Fruit fly (Drosophila melanogaster) whole organism, prepupa: Measurements from ENCODE around the gene CG15461.

Experiments
- Blimp-1 ChIP-seq: fragments of 200-800 bp; sonication (Bioruptor generic); optimal IDR thresholded peaks from 3 replicates; lab custom pipeline; 2017; ENCODE audit warnings: missing biosample characterization, missing genetic modification characterization, mild to moderate bottlenecking, moderate library complexity, missing genetic modification reagents
- CG10631 ChIP-seq: fragments of 200-800 bp; sonication (Bioruptor generic); optimal IDR thresholded peaks from 2 replicates; lab custom pipeline; 2016; ENCODE audit warnings: missing biosample characterization, missing genetic modification characterization
- CG10669 ChIP-seq: fragments of 200-800 bp; sonication (Bioruptor generic); optimal IDR thresholded peaks from 3 replicates; lab custom pipeline; 2018; ENCODE audit warnings: missing biosample characterization, mild to moderate bottlenecking, missing genetic modification characterization, moderate library complexity
- CG11294 ChIP-seq: fragments of 200-800 bp; sonication (Bioruptor generic); IDR thresholded peaks from 2 replicates; pipeline ENCODE4 v1.3.6; 2022; ENCODE audit warnings: missing biosample characterization, missing genetic modification characterization
- CG11762 ChIP-seq: fragments of 200-800 bp; sonication (Bioruptor generic); optimal IDR thresholded peaks from 3 replicates; lab custom pipeline; 2016; ENCODE audit warnings: missing biosample characterization, missing genetic modification characterization; ENCODE audit not compliant: insufficient read depth
- CG11902 ChIP-seq: fragments of 200-800 bp; sonication (Bioruptor generic); optimal IDR thresholded peaks from 3 replicates; lab custom pipeline; 2016; ENCODE audit warnings: missing biosample characterization, missing genetic modification characterization
- CG15336 ChIP-seq: fragments of 200-800 bp; sonication (Bioruptor generic); IDR thresholded peaks from 2 replicates; pipeline ENCODE4 v1.3.6; 2022; ENCODE audit warnings: missing biosample characterization, missing genetic modification characterization
- CG1621 ChIP-seq: fragments of 200-800 bp; sonication (Bioruptor generic); optimal IDR thresholded peaks from 3 replicates; lab custom pipeline; 2018; ENCODE audit warnings: missing biosample characterization, mild to moderate bottlenecking, missing genetic modification characterization
- CG16779 ChIP-seq: fragments of 200-800 bp; sonication (Bioruptor generic); optimal IDR thresholded peaks from 3 replicates; lab custom pipeline; 2017; ENCODE audit warnings: missing biosample characterization, mild to moderate bottlenecking, missing genetic modification characterization
- CG3032 ChIP-seq: fragments of 200-800 bp; optimal IDR thresholded peaks from 2 replicates; lab custom pipeline; 2019; ENCODE audit warnings: missing biosample characterization, mild to moderate bottlenecking, missing genetic modification characterization, moderate library complexity
- CG3919 ChIP-seq: fragments of 200-800 bp; sonication (Bioruptor generic); optimal IDR thresholded peaks from 3 replicates; lab custom pipeline; 2016; ENCODE audit warnings: missing biosample characterization, missing genetic modification characterization
- CG6163 ChIP-seq: fragments of 200-800 bp; sonication (Bioruptor generic); IDR thresholded peaks from 3 replicates; pipeline ENCODE4 v1.3.6; 2022; ENCODE audit warnings: missing biosample characterization, missing genetic modification characterization
- CG6276 ChIP-seq: fragments of 200-800 bp; sonication (Bioruptor generic); optimal IDR thresholded peaks from 2 replicates; lab custom pipeline; 2017; ENCODE audit warnings: missing biosample characterization, mild to moderate bottlenecking, missing genetic modification characterization
- CG6792 ChIP-seq: fragments of 200-800 bp; sonication (Bioruptor generic); optimal IDR thresholded peaks from 3 replicates; lab custom pipeline; 2016; ENCODE audit warnings: missing biosample characterization, missing genetic modification characterization
- CG6808 ChIP-seq: fragments of 200-800 bp; sonication (Bioruptor generic); optimal IDR thresholded peaks from 3 replicates; lab custom pipeline; 2017; ENCODE audit warnings: missing biosample characterization, missing genetic modification characterization, mild to moderate bottlenecking, moderate library complexity, missing genetic modification reagents
- CG6854 ChIP-seq: fragments of 200-800 bp; sonication (Bioruptor generic); optimal IDR thresholded peaks from 2 replicates; lab custom pipeline; 2017; ENCODE audit warnings: missing biosample characterization, mild to moderate bottlenecking, missing genetic modification characterization
- CG7368 ChIP-seq: fragments of 200-800 bp; sonication (Bioruptor generic); optimal IDR thresholded peaks from 3 replicates; lab custom pipeline; 2016; ENCODE audit warnings: missing biosample characterization, missing genetic modification characterization
- CG8319 ChIP-seq: fragments of 200-800 bp; sonication (Bioruptor generic); optimal IDR thresholded peaks from 3 replicates; lab custom pipeline; 2016; ENCODE audit warnings: missing biosample characterization, missing genetic modification characterization
- CG8632 ChIP-seq: fragments of 200-800 bp; sonication (Bioruptor generic); optimal IDR thresholded peaks from 3 replicates; lab custom pipeline; 2016; ENCODE audit warnings: missing biosample characterization, missing genetic modification characterization
- CG9139 ChIP-seq: fragments of 200-800 bp; sonication (Bioruptor generic); optimal IDR thresholded peaks from 3 replicates; lab custom pipeline; 2017; ENCODE audit warnings: missing biosample characterization, mild to moderate bottlenecking, missing genetic modification characterization
- Eip75B ChIP-seq: fragments of 200-800 bp; sonication (Bioruptor generic); optimal IDR thresholded peaks from 3 replicates; lab custom pipeline; 2016; ENCODE audit warnings: missing biosample characterization, missing genetic modification characterization
- Eip78C ChIP-seq: fragments of 200-800 bp; sonication (Bioruptor generic); peaks from one replicate; lab custom pipeline; 2016; ENCODE audit warnings: missing biosample characterization, missing genetic modification characterization
- Eip93F ChIP-seq: fragments of 200-800 bp; sonication (Bioruptor generic); optimal IDR thresholded peaks from 2 replicates; lab custom pipeline; 2016; ENCODE audit warnings: missing biosample characterization, mild to moderate bottlenecking, missing genetic modification characterization
- Ets21C ChIP-seq: fragments of 200-800 bp; sonication (Bioruptor generic); optimal IDR thresholded peaks from 3 replicates; lab custom pipeline; 2016; ENCODE audit warnings: missing biosample characterization, missing genetic modification characterization
- Ets96B ChIP-seq: fragments of 200-800 bp; optimal IDR thresholded peaks from 2 replicates; lab custom pipeline; 2019; ENCODE audit warnings: missing biosample characterization, mild to moderate bottlenecking, missing genetic modification characterization, moderate library complexity
- Gug ChIP-seq: fragments of 200-800 bp; sonication (Bioruptor generic); IDR thresholded peaks from 2 replicates; pipeline ENCODE4 v1.3.6; 2022; ENCODE audit warnings: missing biosample characterization, missing genetic modification characterization
- Hr38 ChIP-seq: sonication (Bioruptor generic); optimal IDR thresholded peaks from 2 replicates; lab custom pipeline; 2016; ENCODE audit warnings: missing biosample characterization, missing genetic modification characterization
- Hr39 ChIP-seq: fragments of 200-800 bp; sonication (Bioruptor generic); optimal IDR thresholded peaks from 2 replicates; lab custom pipeline; 2016; ENCODE audit warnings: missing biosample characterization, missing genetic modification characterization
- Hr4 ChIP-seq: fragments of 200-800 bp; sonication (Bioruptor generic); optimal IDR thresholded peaks from 3 replicates; lab custom pipeline; 2016; ENCODE audit warnings: missing biosample characterization, missing genetic modification characterization
- Lpt ChIP-seq: fragments of 200-800 bp; sonication (Bioruptor generic); optimal IDR thresholded peaks from 3 replicates; lab custom pipeline; 2016; ENCODE audit warnings: missing biosample characterization, missing genetic modification characterization
- OdsH ChIP-seq: fragments of 200-800 bp; sonication (Bioruptor generic); optimal IDR thresholded peaks from 3 replicates; lab custom pipeline; 2016; ENCODE audit warnings: missing biosample characterization, missing genetic modification characterization
- Sox15 ChIP-seq: fragments of 200-800 bp; sonication (Bioruptor generic); optimal IDR thresholded peaks from 3 replicates; lab custom pipeline; 2016; ENCODE audit warnings: missing biosample characterization, missing genetic modification characterization
- achi ChIP-seq: fragments of 200-800 bp; sonication (Bioruptor generic); optimal IDR thresholded peaks from 3 replicates; lab custom pipeline; 2016; ENCODE audit warnings: missing biosample characterization, missing genetic modification characterization
- acj6 ChIP-seq: fragments of 200-800 bp; sonication (Bioruptor generic); optimal IDR thresholded peaks from 3 replicates; lab custom pipeline; 2016; ENCODE audit warnings: missing biosample characterization, missing genetic modification characterization
- cyc ChIP-seq: fragments of 200-800 bp; sonication (Bioruptor generic); optimal IDR thresholded peaks from 3 replicates; lab custom pipeline; 2016; ENCODE audit warnings: missing biosample characterization, missing genetic modification characterization
- dac ChIP-seq: fragments of 200-800 bp; sonication (Bioruptor generic); optimal IDR thresholded peaks from 2 replicates; lab custom pipeline; 2017; ENCODE audit warnings: missing biosample characterization, mild to moderate bottlenecking, missing genetic modification characterization
- eg ChIP-seq: fragments of 200-800 bp; sonication (Bioruptor generic); IDR thresholded peaks from 3 replicates; pipeline ENCODE4 v1.3.6; 2022; ENCODE audit warnings: missing biosample characterization, missing genetic modification characterization
- fd85E ChIP-seq: fragments of 200-800 bp; sonication (Bioruptor generic); optimal IDR thresholded peaks from 3 replicates; lab custom pipeline; 2016; ENCODE audit warnings: missing biosample characterization, missing genetic modification characterization
- fkh ChIP-seq: fragments of 200-800 bp; sonication (Bioruptor generic); optimal IDR thresholded peaks from 3 replicates; lab custom pipeline; 2017; ENCODE audit warnings: missing biosample characterization, mild to moderate bottlenecking, missing genetic modification characterization, moderate library complexity
- net ChIP-seq: fragments of 200-800 bp; sonication (Bioruptor generic); optimal IDR thresholded peaks from 3 replicates; lab custom pipeline; 2016; ENCODE audit warnings: missing biosample characterization, missing genetic modification characterization
- pdm3 ChIP-seq: fragments of 200-800 bp; sonication (Bioruptor generic); optimal IDR thresholded peaks from 3 replicates; lab custom pipeline; 2016; ENCODE audit warnings: missing biosample characterization, missing genetic modification characterization
- salr ChIP-seq, 2 experiments: fragments of 200-800 bp; sonication (Bioruptor generic); optimal IDR thresholded peaks; 3 replicates each; lab custom pipeline; 2016 to 2018; ENCODE audit warnings: missing biosample characterization in 2 of 2, missing genetic modification characterization in 2 of 2, mild to moderate bottlenecking in 1 of 2
- spab ChIP-seq: fragments of 200-800 bp; sonication (Bioruptor generic); optimal IDR thresholded peaks from 2 replicates; lab custom pipeline; 2017; ENCODE audit warnings: missing biosample characterization, mild to moderate bottlenecking, missing genetic modification characterization, missing genetic modification reagents
- ss ChIP-seq, 2 experiments: fragments of 200-800 bp; sonication (Bioruptor generic); optimal IDR thresholded peaks; 2 replicates in 1 of 2; 3 replicates in 1 of 2; lab custom pipeline; 2017 to 2018; ENCODE audit warnings: mild to moderate bottlenecking in 2 of 2, missing biosample characterization in 2 of 2, missing genetic modification characterization in 2 of 2, moderate library complexity in 1 of 2
- svp ChIP-seq: fragments of 200-800 bp; sonication (Bioruptor generic); peaks from one replicate; lab custom pipeline; 2016; ENCODE audit warnings: missing biosample characterization, missing genetic modification characterization
- topi ChIP-seq: fragments of 200-800 bp; sonication (Bioruptor generic); optimal IDR thresholded peaks from 3 replicates; lab custom pipeline; 2016; ENCODE audit warnings: missing biosample characterization, missing genetic modification characterization
- vri ChIP-seq: fragments of 200-800 bp; sonication (Bioruptor generic); optimal IDR thresholded peaks from 3 replicates; lab custom pipeline; 2016; ENCODE audit warnings: missing biosample characterization, mild to moderate bottlenecking, missing genetic modification characterization

The CG15461 gene

dm6 chrX:20495117-20495516 lies 9.1 kb downstream of the CG15461 start:
- peak; percentile 5 for TF ChIP-seq vri
- TF ChIP-seq svp (GFP tag; lab: Kevin White, UChicago), result peak; percentile 96
- TF ChIP-seq Sox15 (GFP tag; lab: Kevin White, UChicago), result no peak
- TF ChIP-seq OdsH (GFP tag; lab: Kevin White, UChicago), result no peak
- TF ChIP-seq Eip78C, result peak; percentile 7
- TF ChIP-seq Hr4 (GFP tag; lab: Kevin White, UChicago), result no peak

dm6 chrX:20495767-20496656 lies 10.0 kb downstream of the CG15461 start:
- TF ChIP-seq Hr39 (GFP tag; lab: Kevin White, UChicago) (peak; percentile 73), CG9139 (GFP tag; lab: Kevin White, UChicago) (no peak), Eip93F (GFP tag; lab: Kevin White, UChicago) (no peak), vri (peak; percentile 12), CG8632 (peak; percentile 31), CG3919 (GFP tag; lab: Kevin White, UChicago) (peak; percentile 42), acj6 (GFP tag; lab: Kevin White, UChicago) (peak; percentile 58), Blimp-1 (GFP tag; lab: Kevin White, UChicago) (no peak), ss (GFP tag; optimal IDR thresholded peaks at IDR 0.05; lab: Kevin White, UChicago) (peak in 1 of 2 experiments; percentile 8), OdsH (GFP tag; lab: Kevin White, UChicago) (peak; percentile 53), Hr4 (GFP tag; lab: Kevin White, UChicago) (peak; percentile 74), CG10631 (peak; percentile 25), Lpt (GFP tag; lab: Kevin White, UChicago) (peak; percentile 49), salr (GFP tag; optimal IDR thresholded peaks at IDR 0.05; lab: Kevin White, UChicago) (peak in 1 of 2 experiments; percentile 3), CG11902 (peak; percentile 24), CG15336 (peak; percentile 80), CG6792 (GFP tag; lab: Kevin White, UChicago) (peak; percentile 46), CG3032 (tag; lab: Kevin White, UChicago) (peak; percentile 18), fkh (GFP tag; lab: Kevin White, UChicago) (peak; percentile 49), CG8319 (GFP tag; lab: Kevin White, UChicago) (no peak), cyc (GFP tag; lab: Kevin White, UChicago) (peak; percentile 68), CG6808 (no peak), CG6276 (GFP tag; lab: Kevin White, UChicago) (peak; percentile 9), CG6163 (GFP tag; lab: Robert Waterston, UW) (peak; percentile 53; the same call in 1 of the 3 replicates), fd85E (GFP tag; lab: Kevin White, UChicago) (no peak), CG7368 (peak; percentile 53), CG16779 (no peak), Eip75B (GFP tag; lab: Kevin White, UChicago) (peak; percentile 61), Hr38 (GFP tag; lab: Kevin White, UChicago) (no peak), achi (peak; percentile 49), CG1621 (tag; lab: Kevin White, UChicago) (no peak), eg (GFP tag; lab: Robert Waterston, UW) (peak; percentile 60; the same call in 2 of the 3 replicates), CG11294 (GFP tag; lab: Robert Waterston, UW) (peak; percentile 43; the same call in 1 of the 2 replicates), Sox15 (GFP tag; lab: Kevin White, UChicago) (peak; percentile 20), CG11762 (GFP tag; lab: Kevin White, UChicago) (peak; percentile 24), CG6854 (GFP tag; lab: Kevin White, UChicago) (no peak), Ets96B (peak; percentile 7), spab (GFP tag; lab: Kevin White, UChicago) (no peak), net (GFP tag; lab: Kevin White, UChicago) (peak; percentile 56), CG10669 (GFP tag; lab: Kevin White, UChicago) (peak; percentile 39), pdm3 (GFP tag; lab: Kevin White, UChicago) (peak; percentile 60), Ets21C (GFP tag; lab: Kevin White, UChicago) (peak; percentile 44), topi (GFP tag; lab: Kevin White, UChicago) (peak; percentile 66), Gug (GFP tag; lab: Robert Waterston, UW) (no peak), dac (GFP tag; lab: Kevin White, UChicago) (peak; percentile 32)
